Fruit fly (Drosophila melanogaster): ENCODE data around the gene alpha-Man-IIa.
A peak's percentile ranks its signal among the peaks of the same experiment; 100 is the strongest.

The alpha-Man-IIa gene

dm6 chr3R:9428189-9428699, 15.9 kb downstream of the alpha-Man-IIa start (continued):
- peak; percentile 51 for TF ChIP-seq HLHmδ (GFP tag; optimal IDR thresholded peaks at IDR 0.05)
- TF ChIP-seq Sox100B (GFP tag; optimal IDR thresholded peaks at IDR 0.05), result no peak
- no peak for TF ChIP-seq CG8765 (GFP tag; IDR thresholded peaks at IDR 0.05)
- TF ChIP-seq eyg (GFP tag; optimal IDR thresholded peaks at IDR 0.05), result no peak
- TF ChIP-seq dati (GFP tag; IDR thresholded peaks at IDR 0.05), result no peak
- peak; percentile 60 for TF ChIP-seq CG18599 (GFP tag; optimal IDR thresholded peaks at IDR 0.05)
- no peak for TF ChIP-seq jumu (GFP tag; optimal IDR thresholded peaks at IDR 0.05)
- no peak for TF ChIP-seq CG6654 (GFP tag; optimal IDR thresholded peaks at IDR 0.05)
- no peak for TF ChIP-seq CG4820 (GFP tag; optimal IDR thresholded peaks at IDR 0.05)
- no peak for TF ChIP-seq pan (optimal IDR thresholded peaks at IDR 0.05)
- no peak for TF ChIP-seq pan (GFP tag; optimal IDR thresholded peaks at IDR 0.05 in 1 of 2, IDR thresholded peaks at IDR 0.05 in 1 of 2)
- TF ChIP-seq CG11093 (GFP tag; IDR thresholded peaks at IDR 0.05), result no peak
- TF ChIP-seq maf-S (GFP tag; optimal IDR thresholded peaks at IDR 0.05), result no peak
- TF ChIP-seq Hey (tag; optimal IDR thresholded peaks at IDR 0.05), result peak; percentile 26
- TF ChIP-seq seq (GFP tag; IDR thresholded peaks at IDR 0.05), result no peak; the same call in 1 of the 2 replicates
- TF ChIP-seq BEAF-32 (GFP tag; optimal IDR thresholded peaks at IDR 0.05), result no peak
- TF ChIP-seq mirr (GFP tag; optimal IDR thresholded peaks at IDR 0.05), result peak; percentile 89
- TF ChIP-seq Jarid2 (GFP tag; optimal IDR thresholded peaks at IDR 0.05), result peak; percentile 69
- peak; percentile 58 for TF ChIP-seq abd-A (tag; optimal IDR thresholded peaks at IDR 0.05)
- TF ChIP-seq kni (GFP tag; optimal IDR thresholded peaks at IDR 0.05), result peak; percentile 87
- TF ChIP-seq tll (GFP tag; optimal IDR thresholded peaks at IDR 0.05), result peak in 1 of 2 experiments; percentile 24
- TF ChIP-seq CG6175 (GFP tag; IDR thresholded peaks at IDR 0.05), result no peak
- peak; percentile 47 for TF ChIP-seq CG31365 (tag; optimal IDR thresholded peaks at IDR 0.05)
- TF ChIP-seq Asciz (GFP tag; optimal IDR thresholded peaks at IDR 0.05), result peak; percentile 64
- no peak for TF ChIP-seq Xbp1 (GFP tag; optimal IDR thresholded peaks at IDR 0.05)
- TF ChIP-seq pita (GFP tag; optimal IDR thresholded peaks at IDR 0.05), result no peak
- TF ChIP-seq org-1 (GFP tag; optimal IDR thresholded peaks at IDR 0.05), result peak; percentile 51
- peak; percentile 49 for TF ChIP-seq Vsx1 (GFP tag; optimal IDR thresholded peaks at IDR 0.05)
- peak; percentile 67 for TF ChIP-seq CG12071 (GFP tag; optimal IDR thresholded peaks at IDR 0.05)
- TF ChIP-seq Atf6 (GFP tag; IDR thresholded peaks at IDR 0.05), result peak; percentile 66
- no peak for TF ChIP-seq br (optimal IDR thresholded peaks at IDR 0.05)
- no peak for TF ChIP-seq CkIIα-i1 (GFP tag; IDR thresholded peaks at IDR 0.05)
- peak; percentile 49 for TF ChIP-seq CG2875 (GFP tag; optimal IDR thresholded peaks at IDR 0.05)
- TF ChIP-seq CTCF (GFP tag; optimal IDR thresholded peaks at IDR 0.05), result peak; percentile 1
- no peak for TF ChIP-seq Hsf (GFP tag; optimal IDR thresholded peaks at IDR 0.05)
- no peak for TF ChIP-seq prd (optimal IDR thresholded peaks at IDR 0.05)
- no peak for TF ChIP-seq prd (GFP tag; IDR thresholded peaks at IDR 0.05)
- TF ChIP-seq CG7372 (GFP tag; IDR thresholded peaks at IDR 0.05), result no peak
- TF ChIP-seq sr (GFP tag; IDR thresholded peaks at IDR 0.05), result no peak
- no peak for TF ChIP-seq Dref (GFP tag; IDR thresholded peaks at IDR 0.05)
- no peak for TF ChIP-seq Stat92E (GFP tag; optimal IDR thresholded peaks at IDR 0.05)
- peak; percentile 64 for TF ChIP-seq Deaf1 (tag; optimal IDR thresholded peaks at IDR 0.05)
- no peak for TF ChIP-seq amos (GFP tag; IDR thresholded peaks at IDR 0.05; ENCODE audit: partially characterized antibody)
- no peak for TF ChIP-seq CG9876 (GFP tag; optimal IDR thresholded peaks at IDR 0.05)
- TF ChIP-seq vvl (GFP tag; IDR thresholded peaks at IDR 0.05), result peak; percentile 43; the same call in 1 of the 2 replicates
- TF ChIP-seq tx (GFP tag; optimal IDR thresholded peaks at IDR 0.05), result no peak
- no peak for TF ChIP-seq CG10565 (GFP tag; optimal IDR thresholded peaks at IDR 0.05)
- no peak for TF ChIP-seq dpn (GFP tag; optimal IDR thresholded peaks at IDR 0.05)
- TF ChIP-seq CG18476 (GFP tag; optimal IDR thresholded peaks at IDR 0.05), result no peak
- TF ChIP-seq CG12299 (tag; optimal IDR thresholded peaks at IDR 0.05), result peak; percentile 9
- no peak for TF ChIP-seq pum (GFP tag; optimal IDR thresholded peaks at IDR 0.05)
- peak; percentile 42 for TF ChIP-seq gcm2 (GFP tag; optimal IDR thresholded peaks at IDR 0.05)
